Fruit fly (Drosophila melanogaster): ENCODE results near the gene CG7110.

DNA sequence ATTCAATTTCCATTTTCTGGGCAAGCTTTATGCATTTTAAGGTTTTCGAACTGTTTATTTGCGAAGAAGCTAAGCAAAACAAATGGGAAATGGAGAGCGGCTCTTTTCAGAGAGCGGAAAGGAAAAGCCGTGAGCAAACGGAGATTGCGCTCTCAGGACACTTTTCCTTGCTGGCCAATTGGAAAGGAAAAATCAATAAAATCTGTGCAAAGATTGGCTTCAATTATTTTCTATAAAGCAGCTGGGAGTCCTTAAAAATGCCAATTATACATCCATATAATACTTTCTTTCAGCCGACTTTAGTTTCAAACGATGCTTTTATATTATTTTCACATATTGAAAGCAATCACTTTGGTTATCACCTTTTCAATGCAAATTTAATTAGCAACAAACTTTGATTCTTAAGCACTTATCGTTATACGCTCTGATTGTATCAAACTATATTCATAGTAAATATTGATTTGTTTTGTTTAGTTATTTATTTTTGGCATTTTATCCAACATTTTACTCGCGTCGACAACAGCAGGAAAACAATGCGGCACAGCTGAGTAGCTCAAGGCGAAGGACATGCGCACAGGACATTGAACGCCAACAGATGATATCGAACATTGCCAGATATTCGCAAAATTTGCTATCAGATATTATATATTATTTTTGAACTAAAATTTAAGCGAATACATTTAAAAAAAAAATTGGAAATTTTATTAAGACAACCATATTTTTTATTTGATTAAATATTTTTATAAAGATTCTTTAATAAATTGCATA, 44.0 kb upstream of the CG7110 start, which contains the start of gene CG9395:
- TF ChIP-seq rn (GFP tag; IDR thresholded peaks at IDR 0.05) (no peak), CG9948 (tag; optimal IDR thresholded peaks at IDR 0.05) (no peak), EcR (GFP tag; optimal IDR thresholded peaks at IDR 0.05) (no peak), CG17806 (tag; optimal IDR thresholded peaks at IDR 0.05) (no peak), Ets98B (GFP tag; IDR thresholded peaks at IDR 0.05) (no peak), Pif1A (GFP tag; optimal IDR thresholded peaks at IDR 0.05) (no peak)
